Worm (Caenorhabditis elegans): ENCODE results near the gene Y53G8B.1.

Y53G8B.1 gene

ce11 chrIII:3152848-3153247 is 23.8 kb downstream of the Y53G8B.1 start, which contains the start of gene C44B11.6:
Gene C44B11.6 (plus strand): TSS chrIII:3153148.
- TF ChIP-seq jun-1 (tag; optimal IDR thresholded peaks at IDR 0.05) (no peak), ceh-9 (tag; optimal IDR thresholded peaks at IDR 0.05) (no peak), aly-2 (tag; optimal IDR thresholded peaks at IDR 0.05) (no peak), egl-5 (tag; optimal IDR thresholded peaks at IDR 0.05) (no peak), unc-39 (tag; optimal IDR thresholded peaks at IDR 0.05) (no peak), ama-1 (optimal IDR thresholded peaks at IDR 0.05) (no peak), pha-4 (tag; optimal IDR thresholded peaks at IDR 0.05) (no peak), skn-1 (tag; optimal IDR thresholded peaks at IDR 0.05) (no peak), pqm-1 (tag; optimal IDR thresholded peaks at IDR 0.05) (no peak), ztf-4 (tag; optimal IDR thresholded peaks at IDR 0.05) (no peak), daf-12 (tag; optimal IDR thresholded peaks at IDR 0.05) (no peak), nhr-76 (tag; optimal IDR thresholded peaks at IDR 0.05) (no peak), unc-62 (GFP tag; optimal IDR thresholded peaks at IDR 0.05) (no peak), nhr-12 (tag; optimal IDR thresholded peaks at IDR 0.05) (no peak), nhr-23 (tag; optimal IDR thresholded peaks at IDR 0.05) (no peak), nhr-11 (tag; optimal IDR thresholded peaks at IDR 0.05) (no peak)

DNA sequence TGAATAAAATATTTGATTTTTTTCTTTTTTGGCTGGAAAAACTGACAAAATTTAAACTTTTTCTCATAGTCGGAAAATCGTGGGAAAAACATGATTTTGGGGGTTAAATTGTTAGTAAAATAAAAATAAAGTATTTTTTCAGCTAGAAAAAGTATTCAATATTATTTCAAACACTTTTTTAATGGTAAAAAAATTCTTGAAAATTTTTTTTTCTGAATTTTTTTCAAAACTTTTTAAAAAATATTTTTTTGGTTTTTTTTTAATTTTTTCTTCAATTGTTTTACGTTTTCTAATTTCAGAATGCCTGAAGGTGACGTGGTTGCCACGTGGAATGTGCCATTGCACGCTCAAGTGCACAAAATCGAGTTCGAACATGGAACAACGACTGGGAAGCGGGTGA is 25.9 kb downstream of the Y53G8B.1 start, which contains the start of gene C44B11.1:
Gene C44B11.1, plus strand, starts transcription at position 301 of the 400 bp plus-strand sequence.
- TF ChIP-seq nhr-77 (tag; optimal IDR thresholded peaks at IDR 0.05) (no peak), pqm-1 (tag; optimal IDR thresholded peaks at IDR 0.05) (no peak), ceh-82 (tag; optimal IDR thresholded peaks at IDR 0.05) (no peak)

DNA sequence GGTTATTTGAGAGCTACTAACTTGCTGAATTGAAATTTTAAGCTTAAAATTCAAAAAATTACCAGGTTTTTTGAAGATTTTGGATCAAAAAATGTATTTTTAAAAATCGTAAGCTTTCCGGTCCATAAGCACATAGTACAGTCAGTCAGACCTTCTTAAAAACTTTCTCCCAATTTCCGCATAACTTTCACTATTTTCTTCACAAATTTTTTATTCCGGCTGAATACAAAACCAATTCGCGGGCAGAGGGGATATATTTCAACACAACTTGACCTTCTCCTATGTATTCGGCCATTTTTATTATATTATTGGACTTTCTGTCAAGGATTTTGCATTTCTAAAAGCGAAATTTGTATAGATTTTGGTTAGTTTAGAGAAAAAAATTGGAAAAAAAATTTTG is 31.4 kb downstream of the Y53G8B.1 start:
- TF ChIP-seq unc-39 (tag; optimal IDR thresholded peaks at IDR 0.05) (no peak), lin-15B (tag; optimal IDR thresholded peaks at IDR 0.05) (no peak), egl-27 (tag; optimal IDR thresholded peaks at IDR 0.05) (no peak), lsy-12 (tag; optimal IDR thresholded peaks at IDR 0.05) (no peak), mdl-1 (tag; optimal IDR thresholded peaks at IDR 0.05) (no peak), ama-1 (optimal IDR thresholded peaks at IDR 0.05) (no peak), ceh-16 (tag; optimal IDR thresholded peaks at IDR 0.05) (no peak), unc-62 (GFP tag; optimal IDR thresholded peaks at IDR 0.05) (no peak), aly-2 (tag; optimal IDR thresholded peaks at IDR 0.05) (no peak), ceh-28 (tag; optimal IDR thresholded peaks at IDR 0.05) (no peak), skn-1 (tag; optimal IDR thresholded peaks at IDR 0.05) (no peak), R02D3.7 (tag; optimal IDR thresholded peaks at IDR 0.05) (no peak), elt-1 (tag; optimal IDR thresholded peaks at IDR 0.05) (no peak), hmg-11 (tag; optimal IDR thresholded peaks at IDR 0.05) (no peak), pqm-1 (tag; optimal IDR thresholded peaks at IDR 0.05) (no peak), nhr-76 (tag; optimal IDR thresholded peaks at IDR 0.05) (no peak), nhr-237 (tag; optimal IDR thresholded peaks at IDR 0.05) (no peak), nfya-1 (tag; optimal IDR thresholded peaks at IDR 0.05; ENCODE audit: insufficient read depth) (no peak)

ce11 chrIII:3161600-3161999 is 32.5 kb downstream of the Y53G8B.1 start:
- no peak for TF ChIP-seq elt-3 (tag; optimal IDR thresholded peaks at IDR 0.05)
- TF ChIP-seq nhr-23 (tag; optimal IDR thresholded peaks at IDR 0.05) = peak; percentile 64
- no peak for TF ChIP-seq elt-2 (tag; optimal IDR thresholded peaks at IDR 0.05)
- no peak for TF ChIP-seq nhr-76 (tag; optimal IDR thresholded peaks at IDR 0.05)
- no peak for TF ChIP-seq aly-2 (tag; optimal IDR thresholded peaks at IDR 0.05)
- TF ChIP-seq nhr-43 (tag; optimal IDR thresholded peaks at IDR 0.05; ENCODE audit: poor library complexity, severe bottlenecking) = no peak
- peak; percentile 80 for TF ChIP-seq nhr-25 (tag; optimal IDR thresholded peaks at IDR 0.05)

- no peak for TF ChIP-seq aly-2 (tag; optimal IDR thresholded peaks at IDR 0.05)
- no peak for TF ChIP-seq ZK546.5 (tag; optimal IDR thresholded peaks at IDR 0.05)
- TF ChIP-seq nhr-23 (tag; optimal IDR thresholded peaks at IDR 0.05) = no peak
- no peak for TF ChIP-seq hmg-11 (tag; optimal IDR thresholded peaks at IDR 0.05)
- no peak for TF ChIP-seq pha-4 (tag; optimal IDR thresholded peaks at IDR 0.05)
- no peak for TF ChIP-seq tbx-2 (tag; optimal IDR thresholded peaks at IDR 0.05)
- TF ChIP-seq elt-1 (tag; optimal IDR thresholded peaks at IDR 0.05) = no peak
- no peak for TF ChIP-seq egl-5 (tag; optimal IDR thresholded peaks at IDR 0.05)
- no peak for TF ChIP-seq nhr-77 (tag; optimal IDR thresholded peaks at IDR 0.05)
- no peak for TF ChIP-seq nhr-25 (tag; optimal IDR thresholded peaks at IDR 0.05)
- no peak for TF ChIP-seq nhr-12 (tag; optimal IDR thresholded peaks at IDR 0.05)
- no peak for TF ChIP-seq mdl-1 (tag; optimal IDR thresholded peaks at IDR 0.05)
- no peak for TF ChIP-seq daf-12 (tag; optimal IDR thresholded peaks at IDR 0.05)
- no peak for TF ChIP-seq R02D3.7 (tag; optimal IDR thresholded peaks at IDR 0.05)
- no peak for TF ChIP-seq nfya-1 (tag; optimal IDR thresholded peaks at IDR 0.05; ENCODE audit: insufficient read depth)
These were observed 34.4 kb downstream of the Y53G8B.1 start for ce11 chrIII:3163448-3163847.
